Worm (Caenorhabditis elegans) whole organism, L1 larva: ENCODE data around the gene col-78.

Source experiments
- Y116A8C.19 ChIP-seq: sonication (generic microtip); optimal IDR thresholded peaks from 2 replicates; lab custom pipeline; 2016; ENCODE audit warnings: missing compliant biosample characterization, missing genetic modification characterization, borderline replicate concordance
- alr-1 ChIP-seq: fragments of 200-800 bp; sonication (Bioruptor generic); optimal IDR thresholded peaks from 2 replicates; lab custom pipeline; 2018; ENCODE audit warnings: borderline replicate concordance, mild to moderate bottlenecking, missing genetic modification characterization, missing compliant biosample characterization
- blmp-1 ChIP-seq: fragments of 150-350 bp; optimal IDR thresholded peaks from 2 replicates; lab custom pipeline; 2014; ENCODE audit warnings: missing biosample characterization, missing genetic modification characterization
- ceh-63 ChIP-seq: fragments of 200-800 bp; sonication (Bioruptor generic); optimal IDR thresholded peaks from 2 replicates; lab custom pipeline; 2018; ENCODE audit warnings: mild to moderate bottlenecking, missing genetic modification characterization, missing compliant biosample characterization
- ceh-8 ChIP-seq: fragments of 200-800 bp; sonication (Bioruptor generic); optimal IDR thresholded peaks from 2 replicates; lab custom pipeline; 2018; ENCODE audit warnings: mild to moderate bottlenecking, missing genetic modification characterization, moderate library complexity, missing compliant biosample characterization
- ceh-82 ChIP-seq, 3 experiments: fragments of 150-350 bp in 1 of 3; sonication (generic microtip) in 2 of 3; optimal IDR thresholded peaks; 2 replicates each; lab custom pipeline; 2014 to 2017; ENCODE audit warnings: missing biosample characterization in 3 of 3, missing genetic modification characterization in 3 of 3
- dpl-1 ChIP-seq, 3 experiments: fragments of 150-350 bp in 2 of 3; sonication (generic microtip) in 1 of 3; optimal IDR thresholded peaks; 2 replicates each; lab custom pipeline; 2014 to 2017; ENCODE audit warnings: missing biosample characterization in 3 of 3, missing genetic modification characterization in 3 of 3, missing genetic modification reagents in 3 of 3
- dsc-1 ChIP-seq: sonication (generic microtip); optimal IDR thresholded peaks from 2 replicates; lab custom pipeline; 2016; ENCODE audit warnings: mild to moderate bottlenecking, missing genetic modification characterization, missing compliant biosample characterization
- egl-13 ChIP-seq: sonication (generic microtip); optimal IDR thresholded peaks from 2 replicates; lab custom pipeline; 2016; ENCODE audit warnings: missing genotype, missing genetic modification reagents, missing genetic modification characterization, missing compliant biosample characterization
- elt-3 ChIP-seq, 6 experiments: fragments of 150-350 bp in 1 of 6; sonication (generic microtip); optimal IDR thresholded peaks; 2 replicates each; lab custom pipeline; 2017 to 2018; ENCODE audit warnings: missing biosample characterization in 6 of 6, missing genetic modification characterization in 6 of 6, inconsistent platforms in 1 of 6
- ets-5 ChIP-seq: fragments of 200-800 bp; sonication (Bioruptor generic); IDR thresholded peaks from 2 replicates; pipeline ENCODE4 v1.3.6; 2022; ENCODE audit warnings: missing genetic modification characterization, missing compliant biosample characterization
- fkh-8 ChIP-seq: sonication (generic microtip); optimal IDR thresholded peaks from 2 replicates; lab custom pipeline; 2016; ENCODE audit warnings: mild to moderate bottlenecking, missing genetic modification characterization, missing compliant biosample characterization
- fos-1 ChIP-seq: fragments of 150-350 bp; optimal IDR thresholded peaks from 2 replicates; lab custom pipeline; 2014; ENCODE audit warnings: missing biosample characterization, missing genetic modification characterization
- hpl-2 ChIP-seq: fragments of 150-350 bp; optimal IDR thresholded peaks from 2 replicates; lab custom pipeline; 2014; ENCODE audit warnings: missing biosample characterization, missing genetic modification reagents, missing genetic modification characterization
- jun-1 ChIP-seq: fragments of 150-350 bp; optimal IDR thresholded peaks from 2 replicates; lab custom pipeline; 2014; ENCODE audit warnings: missing biosample characterization, missing genetic modification reagents, missing genetic modification characterization
- lin-15B ChIP-seq: fragments of 150-350 bp; sonication (generic microtip); optimal IDR thresholded peaks from 3 replicates; lab custom pipeline; 2014; ENCODE audit warnings: missing biosample characterization, missing genetic modification characterization
- lin-35 ChIP-seq, 2 experiments: fragments of 150-350 bp; optimal IDR thresholded peaks; 2 replicates each; lab custom pipeline; 2014; ENCODE audit warnings: missing biosample characterization in 2 of 2, missing genetic modification characterization in 2 of 2, missing genetic modification reagents in 2 of 2
- lin-39 ChIP-seq: fragments of 150-350 bp; optimal IDR thresholded peaks from 2 replicates; lab custom pipeline; 2014; ENCODE audit warnings: missing biosample characterization, missing genetic modification reagents, missing genetic modification characterization
- lsy-2 ChIP-seq, 2 experiments: fragments of 150-350 bp; optimal IDR thresholded peaks; 2 replicates each; lab custom pipeline; 2014; ENCODE audit warnings: missing biosample characterization in 2 of 2, missing genetic modification characterization in 2 of 2
- mdl-1 ChIP-seq, 2 experiments: fragments of 150-350 bp; optimal IDR thresholded peaks; 2 replicates each; lab custom pipeline; 2014 to 2017; ENCODE audit warnings: missing biosample characterization in 2 of 2, missing genetic modification characterization in 2 of 2, inconsistent platforms in 1 of 2
- nhr-12 ChIP-seq: sonication (generic microtip); optimal IDR thresholded peaks from 2 replicates; lab custom pipeline; 2017; ENCODE audit warnings: missing biosample characterization, missing genetic modification characterization
- nhr-19 ChIP-seq: fragments of 200-800 bp; sonication (Bioruptor generic); conservative IDR thresholded peaks from 2 replicates; pipeline ENCODE4 v1.3.6; 2022; ENCODE audit warnings: missing genetic modification characterization, missing compliant biosample characterization
- nhr-85 ChIP-seq: sonication (generic microtip); peaks from one replicate; lab custom pipeline; 2016; ENCODE audit warnings: missing genetic modification characterization, inconsistent platforms, missing compliant biosample characterization
- pag-3 ChIP-seq: sonication (generic microtip); optimal IDR thresholded peaks from 2 replicates; lab custom pipeline; 2017; ENCODE audit warnings: missing genetic modification characterization, mild to moderate bottlenecking, missing compliant biosample characterization, antibody characterized with exemption, borderline replicate concordance; ENCODE audit not compliant: insufficient read depth
- pax-3 ChIP-seq: fragments of 200-800 bp; sonication (Bioruptor generic); optimal IDR thresholded peaks from 2 replicates; lab custom pipeline; 2018; ENCODE audit warnings: mild to moderate bottlenecking, missing genetic modification characterization, moderate library complexity, missing compliant biosample characterization
- rnt-1 ChIP-seq: sonication (generic microtip); optimal IDR thresholded peaks from 2 replicates; lab custom pipeline; 2016; ENCODE audit warnings: mild to moderate bottlenecking, missing genetic modification characterization, moderate library complexity, missing compliant biosample characterization
- skn-1 ChIP-seq: fragments of 150-350 bp; optimal IDR thresholded peaks from 2 replicates; lab custom pipeline; 2014; ENCODE audit warnings: missing biosample characterization, missing genetic modification characterization
- snu-23 ChIP-seq: sonication (generic microtip); optimal IDR thresholded peaks from 2 replicates; lab custom pipeline; 2016; ENCODE audit warnings: missing genetic modification characterization, missing compliant biosample characterization
- sup-37 ChIP-seq: fragments of 200-800 bp; sonication (Bioruptor generic); optimal IDR thresholded peaks from 2 replicates; lab custom pipeline; 2018; ENCODE audit warnings: mild to moderate bottlenecking, missing genetic modification characterization, missing compliant biosample characterization
- swsn-7 ChIP-seq: sonication (generic microtip); optimal IDR thresholded peaks from 2 replicates; lab custom pipeline; 2016; ENCODE audit warnings: missing genetic modification characterization, missing compliant biosample characterization
- tbx-2 ChIP-seq: sonication (generic microtip); optimal IDR thresholded peaks from 2 replicates; lab custom pipeline; 2016; ENCODE audit warnings: missing genetic modification characterization, missing compliant biosample characterization
- unc-130 ChIP-seq: fragments of 150-350 bp; optimal IDR thresholded peaks from 2 replicates; lab custom pipeline; 2017; ENCODE audit warnings: missing biosample characterization, missing genetic modification characterization, inconsistent platforms
- unc-30 ChIP-seq: sonication (generic microtip); optimal IDR thresholded peaks from 2 replicates; lab custom pipeline; 2017; ENCODE audit warnings: missing biosample characterization, missing genetic modification characterization
- unc-86 ChIP-seq: sonication (generic microtip); optimal IDR thresholded peaks from 2 replicates; lab custom pipeline; 2016; ENCODE audit warnings: missing genetic modification characterization, missing compliant biosample characterization
- vab-15 ChIP-seq: sonication (generic microtip); optimal IDR thresholded peaks from 2 replicates; lab custom pipeline; 2017; ENCODE audit warnings: missing genotype, mild to moderate bottlenecking, missing genetic modification characterization, missing compliant biosample characterization
- xbp-1 ChIP-seq: sonication (generic microtip); optimal IDR thresholded peaks from 2 replicates; lab custom pipeline; 2016; ENCODE audit warnings: missing genetic modification characterization, missing compliant biosample characterization
- zip-4 ChIP-seq: fragments of 200-800 bp; sonication (Bioruptor generic); optimal IDR thresholded peaks from 2 replicates; lab custom pipeline; 2018; ENCODE audit warnings: mild to moderate bottlenecking, missing genetic modification characterization, moderate library complexity, missing compliant biosample characterization
- ztf-11 ChIP-seq, 2 experiments: sonication (generic microtip); optimal IDR thresholded peaks; 2 replicates each; lab custom pipeline; 2016 to 2017; ENCODE audit warnings: missing genetic modification characterization in 2 of 2, missing biosample characterization in 1 of 2, missing compliant biosample characterization in 1 of 2

The col-78 gene

ce11 chrII:9163348-9163747 is 11.0 kb downstream of the col-78 start:
- TF ChIP-seq ceh-63 (GFP tag; lab: Kevin White, UChicago) (no peak), pag-3 (tag; lab: Kevin White, UChicago) (no peak), swsn-7 (tag; lab: Kevin White, UChicago) (no peak), elt-3 (tag; optimal IDR thresholded peaks at IDR 0.05; lab: Kevin White, UChicago) (no peak), mdl-1 (tag; optimal IDR thresholded peaks at IDR 0.05; lab: Kevin White, UChicago) (no peak), fkh-8 (tag; lab: Kevin White, UChicago) (no peak), nhr-19 (GFP tag; lab: Robert Waterston, UW) (no peak), egl-13 (tag; lab: Kevin White, UChicago) (no peak), alr-1 (tag; lab: Kevin White, UChicago) (no peak), ceh-82 (tag; optimal IDR thresholded peaks at IDR 0.05; lab: Kevin White, UChicago) (no peak), nhr-85 (tag; lab: Kevin White, UChicago) (no peak), lin-15B (tag; lab: Kevin White, UChicago) (no peak), vab-15 (tag; lab: Kevin White, UChicago) (no peak), ztf-11 (tag; optimal IDR thresholded peaks at IDR 0.05; lab: Kevin White, UChicago) (no peak)
- TF ChIP-seq, all 84 proteins: peak for 0

- TF ChIP-seq vab-15 (tag; lab: Kevin White, UChicago) (no peak), skn-1 (tag; lab: Kevin White, UChicago) (no peak), blmp-1 (tag; lab: Kevin White, UChicago) (no peak), dsc-1 (tag; lab: Kevin White, UChicago) (no peak), xbp-1 (tag; lab: Kevin White, UChicago) (no peak), jun-1 (tag; lab: Kevin White, UChicago) (no peak), ets-5 (GFP tag; lab: Robert Waterston, UW) (no peak), sup-37 (GFP tag; lab: Kevin White, UChicago) (no peak), pax-3 (tag; lab: Kevin White, UChicago) (no peak), tbx-2 (no peak), lin-39 (tag; lab: Kevin White, UChicago) (no peak), lin-15B (tag; lab: Kevin White, UChicago) (no peak), nhr-12 (tag; lab: Kevin White, UChicago) (no peak), rnt-1 (no peak), snu-23 (GFP tag; lab: Kevin White, UChicago) (no peak), unc-130 (tag; lab: Kevin White, UChicago) (no peak), unc-30 (tag; lab: Kevin White, UChicago) (no peak), Y116A8C.19 (tag; lab: Kevin White, UChicago) (no peak), unc-86 (no peak), dpl-1 (GFP tag; optimal IDR thresholded peaks at IDR 0.05; lab: Kevin White, UChicago) (no peak)
Observed at ce11 chrII:9165762-9166460, 13.6 kb downstream of the col-78 start, which contains the start of gene W07A12.8. Gene W07A12.8 (minus strand): TSS chrII:9165812.

ce11 chrII:9167730-9168129 is 15.4 kb downstream of the col-78 start, which contains the start of gene T23G7.3:
Gene T23G7.3 (minus strand): TSS chrII:9167830.
- no peak for TF ChIP-seq zip-4 (GFP tag; lab: Kevin White, UChicago)
- TF ChIP-seq ceh-63 (GFP tag; lab: Kevin White, UChicago), result no peak
- TF ChIP-seq lin-35 (GFP tag; optimal IDR thresholded peaks at IDR 0.05; lab: Kevin White, UChicago), result no peak
- no peak for TF ChIP-seq lsy-2 (tag; optimal IDR thresholded peaks at IDR 0.05; lab: Kevin White, UChicago)
- no peak for TF ChIP-seq vab-15 (tag; lab: Kevin White, UChicago)
- TF ChIP-seq fos-1 (tag; lab: Kevin White, UChicago), result no peak
- no peak for TF ChIP-seq xbp-1 (tag; lab: Kevin White, UChicago)
- no peak for TF ChIP-seq ceh-8 (GFP tag; lab: Kevin White, UChicago)
- TF ChIP-seq pax-3 (tag; lab: Kevin White, UChicago), result no peak
- no peak for TF ChIP-seq Y116A8C.19 (tag; lab: Kevin White, UChicago)
- no peak for TF ChIP-seq hpl-2 (GFP tag; lab: Kevin White, UChicago)
- TF ChIP-seq lin-15B (tag; lab: Kevin White, UChicago), result no peak
